Fruit fly (Drosophila melanogaster) whole organism, embryonic: ENCODE data around the gene CG43117.

ENCODE experiments used
- Antp ChIP-seq: fragments of 200-800 bp; sonication (Bioruptor generic); optimal IDR thresholded peaks from 3 replicates; lab custom pipeline; 2016; ENCODE audit warnings: missing biosample characterization, missing genetic modification characterization
- BEAF-32 ChIP-seq: fragments of 200-800 bp; sonication (Bioruptor generic); optimal IDR thresholded peaks from 3 replicates; lab custom pipeline; 2017; ENCODE audit warnings: missing biosample characterization, missing genetic modification characterization, mild to moderate bottlenecking, moderate library complexity, missing genetic modification reagents
- Bgb ChIP-seq: fragments of 200-800 bp; sonication (Bioruptor generic); IDR thresholded peaks from 2 replicates; pipeline ENCODE4 v1.3.6; 2022; ENCODE audit warnings: missing biosample characterization, missing genetic modification characterization; ENCODE audit not compliant: partially characterized antibody
- CG10147 ChIP-seq: fragments of 200-800 bp; sonication (Bioruptor generic); optimal IDR thresholded peaks from 2 replicates; lab custom pipeline; 2019; ENCODE audit warnings: missing biosample characterization, mild to moderate bottlenecking, missing genetic modification characterization, moderate library complexity
- CG11085 ChIP-seq: fragments of 200-800 bp; sonication (Bioruptor generic); IDR thresholded peaks from 2 replicates; pipeline ENCODE4 v1.3.6; 2022; ENCODE audit warnings: missing biosample characterization, missing genetic modification characterization
- CG12155 ChIP-seq: fragments of 200-800 bp; sonication (Bioruptor generic); optimal IDR thresholded peaks from 3 replicates; lab custom pipeline; 2016; ENCODE audit warnings: missing biosample characterization, missing genetic modification characterization
- CG17328 ChIP-seq: fragments of 200-800 bp; sonication (Bioruptor generic); IDR thresholded peaks from 2 replicates; pipeline ENCODE4 v1.3.6; 2022; ENCODE audit warnings: missing biosample characterization, missing genetic modification characterization
- CG17385 ChIP-seq: fragments of 200-800 bp; sonication (Bioruptor generic); optimal IDR thresholded peaks from 3 replicates; lab custom pipeline; 2018; ENCODE audit warnings: missing biosample characterization, mild to moderate bottlenecking, missing genetic modification characterization
- CG17802 ChIP-seq: fragments of 200-800 bp; sonication (Bioruptor generic); optimal IDR thresholded peaks from 2 replicates; lab custom pipeline; 2018; ENCODE audit warnings: missing biosample characterization, mild to moderate bottlenecking, missing genetic modification characterization, moderate library complexity
- CG2129 ChIP-seq: fragments of 200-800 bp; sonication (Bioruptor generic); IDR thresholded peaks from 2 replicates; pipeline ENCODE4 v1.3.6; 2022; ENCODE audit warnings: missing biosample characterization, missing genetic modification characterization; ENCODE audit not compliant: partially characterized antibody
- CG3726 ChIP-seq: fragments of 200-800 bp; sonication (Bioruptor generic); IDR thresholded peaks from 3 replicates; pipeline ENCODE4, ENCODE4 v1.3.6; 2022; ENCODE audit warnings: missing biosample characterization, missing genetic modification characterization
- CG4360 ChIP-seq: fragments of 200-800 bp; sonication (Bioruptor generic); IDR thresholded peaks from 2 replicates; pipeline ENCODE4 v1.3.6; 2022; ENCODE audit warnings: missing biosample characterization, missing genetic modification characterization
- CG8089 ChIP-seq: fragments of 200-800 bp; sonication (Bioruptor generic); optimal IDR thresholded peaks from 3 replicates; lab custom pipeline; 2016; ENCODE audit warnings: missing biosample characterization, missing genetic modification characterization
- CG9797 ChIP-seq: fragments of 200-800 bp; sonication (Bioruptor generic); optimal IDR thresholded peaks from 3 replicates; lab custom pipeline; 2018; ENCODE audit warnings: missing biosample characterization, mild to moderate bottlenecking, missing genetic modification characterization
- Camta ChIP-seq: fragments of 200-800 bp; sonication (Bioruptor generic); optimal IDR thresholded peaks from 2 replicates; lab custom pipeline; 2016; ENCODE audit warnings: missing biosample characterization, missing genetic modification characterization
- D19A ChIP-seq: fragments of 200-800 bp; optimal IDR thresholded peaks from 3 replicates; lab custom pipeline; 2019; ENCODE audit warnings: missing biosample characterization, mild to moderate bottlenecking, missing genetic modification characterization, moderate library complexity
- Dfd ChIP-seq, 2 experiments: fragments of >200 bp; optimal IDR thresholded peaks; 2 replicates each; lab custom pipeline; 2017; ENCODE audit warnings: missing biosample characterization in 2 of 2, missing genetic modification characterization in 2 of 2
- Eip74EF ChIP-seq, 2 experiments: fragments of 200-800 bp in 1 of 2; fragments of >200 bp in 1 of 2; sonication (Bioruptor generic) in 1 of 2; optimal IDR thresholded peaks; 2 replicates each; lab custom pipeline; 2017 to 2019; ENCODE audit warnings: missing biosample characterization in 2 of 2, missing genetic modification characterization in 2 of 2, mild to moderate bottlenecking in 1 of 2, moderate library complexity in 1 of 2
- HLH4C ChIP-seq: fragments of 200-800 bp; sonication (Bioruptor generic); IDR thresholded peaks from 3 replicates; pipeline ENCODE4 v1.3.6; 2022; ENCODE audit warnings: missing biosample characterization, missing genetic modification characterization; ENCODE audit not compliant: partially characterized antibody
- Hr3 ChIP-seq: fragments of 200-800 bp; sonication (Bioruptor generic); optimal IDR thresholded peaks from 3 replicates; lab custom pipeline; 2016; ENCODE audit warnings: missing biosample characterization, missing genetic modification characterization
- Hsf ChIP-seq: fragments of 200-800 bp; sonication (Bioruptor generic); optimal IDR thresholded peaks from 3 replicates; lab custom pipeline; 2016; ENCODE audit warnings: missing biosample characterization, missing genetic modification characterization
- Jarid2 ChIP-seq: fragments of 200-800 bp; sonication (Bioruptor generic); optimal IDR thresholded peaks from 3 replicates; lab custom pipeline; 2017; ENCODE audit warnings: mild to moderate bottlenecking, missing biosample characterization, missing genetic modification reagents, missing genetic modification characterization
- Lim3 ChIP-seq: fragments of 200-800 bp; sonication (Bioruptor generic); IDR thresholded peaks from 2 replicates; pipeline ENCODE4 v1.3.6; 2022; ENCODE audit warnings: missing biosample characterization, missing genetic modification characterization
- MTF-1 ChIP-seq: fragments of 200-800 bp; sonication (Bioruptor generic); optimal IDR thresholded peaks from 2 replicates; lab custom pipeline; 2018; ENCODE audit warnings: missing biosample characterization, mild to moderate bottlenecking, missing genetic modification characterization, borderline replicate concordance
- Max ChIP-seq: fragments of 200-800 bp; sonication (Bioruptor generic); optimal IDR thresholded peaks from 2 replicates; lab custom pipeline; 2016; ENCODE audit warnings: missing biosample characterization, mild to moderate bottlenecking, missing genetic modification characterization
- Mrtf ChIP-seq: fragments of 200-800 bp; sonication (Bioruptor generic); IDR thresholded peaks from 3 replicates; pipeline ENCODE4 v1.3.6; 2022; ENCODE audit warnings: missing biosample characterization, missing genetic modification characterization
- NfI ChIP-seq: fragments of 200-800 bp; sonication (Bioruptor generic); optimal IDR thresholded peaks from 3 replicates; lab custom pipeline; 2018; ENCODE audit warnings: missing biosample characterization, mild to moderate bottlenecking, missing genetic modification characterization, moderate library complexity
- Pdp1 ChIP-seq, 2 experiments: fragments of 200-800 bp; sonication (Bioruptor generic); optimal IDR thresholded peaks; 3 replicates each; lab custom pipeline; 2016; ENCODE audit warnings: missing biosample characterization in 2 of 2, missing genetic modification characterization in 2 of 2, mild to moderate bottlenecking in 1 of 2, moderate library complexity in 1 of 2
- bsh ChIP-seq, 2 experiments: fragments of 200-800 bp; sonication (Bioruptor generic); optimal IDR thresholded peaks; 2 replicates each; lab custom pipeline; 2017 to 2018; ENCODE audit warnings: mild to moderate bottlenecking in 2 of 2, missing biosample characterization in 2 of 2, missing genetic modification characterization in 2 of 2, moderate library complexity in 1 of 2
- chn ChIP-seq: fragments of 200-800 bp; sonication (Bioruptor generic); optimal IDR thresholded peaks from 2 replicates; lab custom pipeline; 2016; ENCODE audit warnings: missing biosample characterization, missing genetic modification characterization
- crol ChIP-seq: fragments of 200-800 bp; sonication (Bioruptor generic); IDR thresholded peaks from 2 replicates; pipeline ENCODE4 v1.3.6; 2022; ENCODE audit warnings: missing biosample characterization, missing genetic modification characterization
- dati ChIP-seq: fragments of 200-800 bp; sonication (Bioruptor generic); IDR thresholded peaks from 2 replicates; pipeline ENCODE4 v1.3.6; 2022; ENCODE audit warnings: missing biosample characterization, missing genetic modification characterization
- dmrt99B ChIP-seq: fragments of 200-800 bp; sonication (Bioruptor generic); optimal IDR thresholded peaks from 2 replicates; lab custom pipeline; 2018; ENCODE audit warnings: missing biosample characterization, mild to moderate bottlenecking, missing genetic modification characterization, moderate library complexity
- dysf ChIP-seq: fragments of 200-800 bp; sonication (Bioruptor generic); IDR thresholded peaks from 3 replicates; pipeline ENCODE4 v1.3.6; 2022; ENCODE audit warnings: missing biosample characterization, missing genetic modification characterization
- eyg ChIP-seq: fragments of 200-800 bp; sonication (Bioruptor generic); optimal IDR thresholded peaks from 3 replicates; lab custom pipeline; 2016; ENCODE audit warnings: missing biosample characterization, missing genetic modification characterization
- gce ChIP-seq: fragments of 200-800 bp; sonication (Bioruptor generic); IDR thresholded peaks from 3 replicates; pipeline ENCODE4 v1.3.6; 2022; ENCODE audit warnings: missing biosample characterization, missing genetic modification characterization
- gsb ChIP-seq: fragments of 200-800 bp; sonication (Bioruptor generic); IDR thresholded peaks from 2 replicates; pipeline ENCODE4 v1.3.6; 2022; ENCODE audit warnings: missing biosample characterization, missing genetic modification characterization
- gsb-n ChIP-seq: fragments of 200-800 bp; sonication (Bioruptor generic); optimal IDR thresholded peaks from 3 replicates; lab custom pipeline; 2018; ENCODE audit warnings: missing biosample characterization, mild to moderate bottlenecking, missing genetic modification characterization
- jigr1 ChIP-seq: fragments of 200-800 bp; sonication (Bioruptor generic); IDR thresholded peaks from 3 replicates; pipeline ENCODE4 v1.3.6; 2022; ENCODE audit warnings: missing biosample characterization, missing genetic modification characterization
- maf-S ChIP-seq: fragments of 200-800 bp; sonication (Bioruptor generic); optimal IDR thresholded peaks from 2 replicates; lab custom pipeline; 2016; ENCODE audit warnings: missing biosample characterization, missing genetic modification characterization
- nmo ChIP-seq: fragments of 200-800 bp; sonication (Bioruptor generic); optimal IDR thresholded peaks from 2 replicates; lab custom pipeline; 2018; ENCODE audit warnings: missing biosample characterization, mild to moderate bottlenecking, missing genetic modification characterization, moderate library complexity
- sens ChIP-seq: fragments of 200-800 bp; sonication (Bioruptor generic); peaks from one replicate; lab custom pipeline; 2016; ENCODE audit warnings: missing biosample characterization, missing genetic modification characterization
- shn ChIP-seq: fragments of 200-800 bp; sonication (Bioruptor generic); optimal IDR thresholded peaks from 3 replicates; lab custom pipeline; 2016; ENCODE audit warnings: missing biosample characterization, missing genetic modification characterization
- slbo ChIP-seq: fragments of 200-800 bp; sonication (Bioruptor generic); IDR thresholded peaks from 2 replicates; pipeline ENCODE4 v1.3.6; 2022; ENCODE audit warnings: missing biosample characterization, missing genetic modification characterization
- sob ChIP-seq: fragments of 200-800 bp; sonication (Bioruptor generic); IDR thresholded peaks from 2 replicates; pipeline ENCODE4 v1.3.6; 2022; ENCODE audit warnings: missing biosample characterization, missing genetic modification characterization
- stc ChIP-seq: fragments of 200-800 bp; sonication (Bioruptor generic); IDR thresholded peaks from 2 replicates; pipeline ENCODE4 v1.3.6; 2022; ENCODE audit warnings: missing biosample characterization, missing genetic modification characterization
- tin ChIP-seq: fragments of 200-800 bp; sonication (Bioruptor generic); optimal IDR thresholded peaks from 3 replicates; lab custom pipeline; 2016; ENCODE audit warnings: missing biosample characterization, missing genetic modification characterization
- toy ChIP-seq: fragments of 200-800 bp; sonication (Bioruptor generic); IDR thresholded peaks from 2 replicates; pipeline ENCODE4 v1.3.6; 2022; ENCODE audit warnings: missing biosample characterization, missing genetic modification characterization
- ttk ChIP-seq: fragments of 200-800 bp; sonication (Bioruptor generic); IDR thresholded peaks from 2 replicates; pipeline ENCODE4 v2.1.2; 2022; ENCODE audit warnings: missing biosample characterization, missing genetic modification characterization
- zfh1 ChIP-seq: fragments of 200-800 bp; sonication (Bioruptor generic); IDR thresholded peaks from 3 replicates; pipeline ENCODE4 v1.3.6; 2022; ENCODE audit warnings: missing biosample characterization, missing genetic modification characterization

The CG43117 gene

dm6 chr3R:26454494-26454893, at the start of gene CG43117:
Gene CG43117, plus strand, starts transcription at chr3R:26454794.
- TF ChIP-seq MTF-1 (GFP tag; lab: Kevin White, UChicago) (no peak), CG11085 (GFP tag; lab: Robert Waterston, UW) (no peak), sens (GFP tag; lab: Kevin White, UChicago) (peak; percentile 20)

dm6 chr3R:26409780-26410179, 44.8 kb upstream of the CG43117 start:
- TF ChIP-seq Mrtf (GFP tag; lab: Robert Waterston, UW) (peak; percentile 41; the same call in 1 of the 3 replicates), shn (GFP tag; lab: Kevin White, UChicago) (no peak), stc (peak; percentile 60; the same call in 1 of the 2 replicates), CG17802 (tag; lab: Kevin White, UChicago) (no peak), dmrt99B (tag; lab: Kevin White, UChicago) (peak; percentile 71), sob (GFP tag; lab: Robert Waterston, UW) (peak; percentile 29; the same call in 1 of the 2 replicates), NfI (no peak), crol (GFP tag; lab: Robert Waterston, UW) (no peak), D19A (no peak), tin (no peak), gsb-n (tag; lab: Kevin White, UChicago) (no peak), CG12155 (GFP tag; lab: Kevin White, UChicago) (no peak), Hsf (no peak), Lim3 (no peak), dysf (peak; percentile 71; the same call in 2 of the 3 replicates), nmo (GFP tag; lab: Kevin White, UChicago) (peak; percentile 26), Dfd (GFP tag; optimal IDR thresholded peaks at IDR 0.05; lab: Kevin White, UChicago) (no peak), jigr1 (GFP tag; lab: Robert Waterston, UW) (no peak), CG9797 (GFP tag; lab: Kevin White, UChicago) (no peak), bsh (GFP tag; optimal IDR thresholded peaks at IDR 0.05; lab: Kevin White, UChicago) (no peak), Max (GFP tag; lab: Kevin White, UChicago) (no peak), HLH4C (GFP tag; lab: Robert Waterston, UW) (no peak), CG2129 (GFP tag; lab: Robert Waterston, UW) (no peak), chn (no peak), Pdp1 (GFP tag; optimal IDR thresholded peaks at IDR 0.05; lab: Kevin White, UChicago) (no peak), CG3726 (no peak), maf-S (GFP tag; lab: Kevin White, UChicago) (no peak), slbo (GFP tag; lab: Robert Waterston, UW) (no peak), CG17328 (no peak), gsb (peak; percentile 43; the same call in 1 of the 2 replicates), Hr3 (GFP tag; lab: Kevin White, UChicago) (no peak), CG8089 (GFP tag; lab: Kevin White, UChicago) (no peak), zfh1 (GFP tag; lab: Robert Waterston, UW) (no peak), toy (GFP tag; lab: Robert Waterston, UW) (no peak), dati (GFP tag; lab: Robert Waterston, UW) (no peak), BEAF-32 (GFP tag; lab: Kevin White, UChicago) (no peak), CG4360 (GFP tag; lab: Robert Waterston, UW) (no peak), CG10147 (GFP tag; lab: Kevin White, UChicago) (no peak), Camta (GFP tag; lab: Kevin White, UChicago) (no peak), CG17385 (GFP tag; lab: Kevin White, UChicago) (no peak), Jarid2 (GFP tag; lab: Kevin White, UChicago) (no peak), Antp (GFP tag; lab: Kevin White, UChicago) (no peak), Eip74EF (GFP tag; optimal IDR thresholded peaks at IDR 0.05; lab: Kevin White, UChicago) (no peak), Bgb (GFP tag; lab: Robert Waterston, UW) (no peak), ttk (GFP tag; lab: Robert Waterston, UW) (peak; percentile 53), eyg (GFP tag; lab: Kevin White, UChicago) (no peak), gce (GFP tag; lab: Robert Waterston, UW) (no peak)
